Worm (Caenorhabditis elegans): ENCODE measurements around the gene F26F4.2.

ce11 chrIII:4903784-4904183 is 7.3 kb upstream of the F26F4.2 start, which contains the start of gene kbp-2:
- TF ChIP-seq nhr-11 (tag; optimal IDR thresholded peaks at IDR 0.05): no peak
- TF ChIP-seq C08G9.2 (tag; optimal IDR thresholded peaks at IDR 0.05): no peak
- no peak for TF ChIP-seq elt-4 (tag; optimal IDR thresholded peaks at IDR 0.05)
- no peak for TF ChIP-seq C38D4.7 (GFP tag; optimal IDR thresholded peaks at IDR 0.05)
- TF ChIP-seq tbx-2 (tag; optimal IDR thresholded peaks at IDR 0.05): no peak
- TF ChIP-seq ceh-19 (GFP tag; optimal IDR thresholded peaks at IDR 0.05): no peak
- no peak for TF ChIP-seq unc-86 (tag; optimal IDR thresholded peaks at IDR 0.05)
- no peak for TF ChIP-seq Y22D7AL.16 (tag; optimal IDR thresholded peaks at IDR 0.05)
- TF ChIP-seq hlh-30 (tag; optimal IDR thresholded peaks at IDR 0.05; ENCODE audit: insufficient read depth): no peak
- no peak for TF ChIP-seq ceh-9 (tag; optimal IDR thresholded peaks at IDR 0.05)
- TF ChIP-seq pha-4 (tag; optimal IDR thresholded peaks at IDR 0.05): no peak
- TF ChIP-seq nhr-232 (tag; optimal IDR thresholded peaks at IDR 0.05): no peak
- no peak for TF ChIP-seq fax-1 (tag; optimal IDR thresholded peaks at IDR 0.05)
- no peak for TF ChIP-seq ama-1 (optimal IDR thresholded peaks at IDR 0.05)
